Worm (Caenorhabditis elegans): ENCODE measurements around the gene cpx-2.
A peak's percentile ranks its signal among the peaks of the same experiment; 100 is the strongest.

Gene cpx-2

ce11 chrX:13038791-13039190, 32.2 kb downstream of the cpx-2 start (continued):
- TF ChIP-seq madf-5 (GFP tag; IDR thresholded peaks at IDR 0.05), result peak in 1 of 2 experiments; percentile 80; a peak in 1 of 4 replicates
- no peak; the same call in none of the 2 replicates for TF ChIP-seq set-16 (GFP tag; IDR thresholded peaks at IDR 0.05)
- peak; percentile 70; the same call in 1 of the 2 replicates for TF ChIP-seq tra-1 (GFP tag; IDR thresholded peaks at IDR 0.05)
- TF ChIP-seq zfp-3 (GFP tag; conservative IDR thresholded peaks at IDR 0.05), result 0 out of 2 replicates have a peak, but pooled peaks have one; percentile 43
- TF ChIP-seq dve-1 (tag; optimal IDR thresholded peaks at IDR 0.05; ENCODE audit: insufficient read depth), result peak; percentile 83
- peak; percentile 71 for TF ChIP-seq vab-7 (GFP tag; IDR thresholded peaks at IDR 0.05)
- no peak for TF ChIP-seq zip-11 (GFP tag; IDR thresholded peaks at IDR 0.05)
- TF ChIP-seq aha-1 (tag), result peak; percentile 86
- TF ChIP-seq rbr-2 (tag; optimal IDR thresholded peaks at IDR 0.05), result peak; percentile 59
- TF ChIP-seq ceh-82 (tag; optimal IDR thresholded peaks at IDR 0.05), result no peak
- peak; percentile 58; the same call in 1 of the 2 replicates for TF ChIP-seq Y75B8A.6 (GFP tag; IDR thresholded peaks at IDR 0.05)
- 0 out of 2 replicates have a peak, but pooled peaks have one; percentile 32 for TF ChIP-seq ctbp-1 (GFP tag; IDR thresholded peaks at IDR 0.05)
- peak; percentile 59; the same call in 1 of the 2 replicates for TF ChIP-seq lin-1 (GFP tag; IDR thresholded peaks at IDR 0.05)
- TF ChIP-seq spr-1 (tag; optimal IDR thresholded peaks at IDR 0.05), result peak; percentile 26
- peak; percentile 74 for TF ChIP-seq nhr-41 (GFP tag; IDR thresholded peaks at IDR 0.05)
- no peak for TF ChIP-seq daf-19 (GFP tag; conservative IDR thresholded peaks at IDR 0.05)
- TF ChIP-seq pha-4 (GFP tag; IDR thresholded peaks at IDR 0.05), result peak; percentile 69; the same call in 1 of the 2 replicates
- no peak for TF ChIP-seq pha-4 (tag; optimal IDR thresholded peaks at IDR 0.05)

ce11 chrX:13034333-13034732, 36.7 kb downstream of the cpx-2 start:
- TF ChIP-seq daf-8 (GFP tag; IDR thresholded peaks at IDR 0.05) (no peak), unc-62 (GFP tag; optimal IDR thresholded peaks at IDR 0.05 in 1 of 2) (peak in 1 of 2 experiments; percentile 60), unc-62 (tag; optimal IDR thresholded peaks at IDR 0.05) (no peak), aha-1 (tag) (peak; percentile 26), nhr-41 (GFP tag; IDR thresholded peaks at IDR 0.05) (no peak)

- TF ChIP-seq php-3 (GFP tag; IDR thresholded peaks at IDR 0.05), result no peak
These were observed 37.2 kb downstream of the cpx-2 start for ce11 chrX:13033850-13034249.

ce11 chrX:13032610-13033009, 38.4 kb downstream of the cpx-2 start, which contains the start of gene npr-10:
npr-10 (minus strand) TSS chrX:13032710.
- no peak for TF ChIP-seq R02D3.7 (tag; optimal IDR thresholded peaks at IDR 0.05)
- TF ChIP-seq T20F7.1 (GFP tag; optimal IDR thresholded peaks at IDR 0.05), result no peak
- TF ChIP-seq ceh-82 (tag; optimal IDR thresholded peaks at IDR 0.05), result no peak
- no peak for TF ChIP-seq hlh-30 (tag; optimal IDR thresholded peaks at IDR 0.05; ENCODE audit: insufficient read depth)
- TF ChIP-seq skn-1 (tag; optimal IDR thresholded peaks at IDR 0.05), result no peak
- no peak for TF ChIP-seq ctbp-1 (GFP tag; IDR thresholded peaks at IDR 0.05)

- no peak for TF ChIP-seq lin-13 (GFP tag; optimal IDR thresholded peaks at IDR 0.05)
- TF ChIP-seq zag-1 (tag; optimal IDR thresholded peaks at IDR 0.05), result no peak
- TF ChIP-seq ztf-7 (tag; optimal IDR thresholded peaks at IDR 0.05), result no peak
- TF ChIP-seq cey-2 (tag; optimal IDR thresholded peaks at IDR 0.05; ENCODE audit: borderline replicate concordance, insufficient read depth), result no peak
- TF ChIP-seq ces-1 (GFP tag; optimal IDR thresholded peaks at IDR 0.05), result no peak
- TF ChIP-seq snpc-1.2 (GFP tag; IDR thresholded peaks at IDR 0.05), result no peak
- TF ChIP-seq egl-27 (tag; optimal IDR thresholded peaks at IDR 0.05), result no peak
- TF ChIP-seq lim-7 (GFP tag; IDR thresholded peaks at IDR 0.05), result no peak
- TF ChIP-seq ZK546.5 (tag; optimal IDR thresholded peaks at IDR 0.05), result no peak
- no peak for TF ChIP-seq set-16 (GFP tag; IDR thresholded peaks at IDR 0.05)
- no peak for TF ChIP-seq D1046.2 (GFP tag; IDR thresholded peaks at IDR 0.05)
- TF ChIP-seq unc-62 (GFP tag; optimal IDR thresholded peaks at IDR 0.05 in 1 of 2), result no peak
- no peak for TF ChIP-seq unc-62 (tag; optimal IDR thresholded peaks at IDR 0.05)
- TF ChIP-seq Y105C5A.15 (GFP tag; IDR thresholded peaks at IDR 0.05), result no peak
These were observed 49.6 kb downstream of the cpx-2 start for ce11 chrX:13021446-13021845.

All from whole organism, L4 larva.